Fruit fly (Drosophila melanogaster) Kc167 (cell line): ENCODE data around the gene CG31975.

ENCODE experiments used
- Myc ChIP-seq: fragments of >200 bp; optimal IDR thresholded peaks from 2 replicates; lab custom pipeline; 2017; ENCODE audit warnings: missing external identifiers
- Sin3A ChIP-seq: fragments of >200 bp; optimal IDR thresholded peaks from 2 replicates; lab custom pipeline; 2018; ENCODE audit warnings: missing external identifiers
- psq ChIP-seq: fragments of >200 bp; optimal IDR thresholded peaks from 2 replicates; lab custom pipeline; 2017; ENCODE audit warnings: missing external identifiers

- TF ChIP-seq psq (no peak), Sin3A (lab: Kevin White, UChicago) (no peak), Myc (no peak)
Observed at dm6 chr2L:121456-121831, 19.3 kb downstream of the CG31975 start, which contains the start of gene CG4822.
